Fruit fly (Drosophila melanogaster) whole organism, pupa: ENCODE results near the gene Eig71Eb.

ENCODE experiments used
- CG10348 ChIP-seq: fragments of 200-800 bp; sonication (Bioruptor generic); IDR thresholded peaks from 2 replicates; pipeline ENCODE4 v1.3.6; 2022; ENCODE audit warnings: missing biosample characterization, missing genetic modification characterization
- CG12605 ChIP-seq: fragments of 200-800 bp; sonication (Bioruptor generic); IDR thresholded peaks from 2 replicates; pipeline ENCODE4 v1.3.6; 2022; ENCODE audit warnings: missing biosample characterization, missing genetic modification characterization
- CG13204 ChIP-seq: fragments of 200-800 bp; sonication (Bioruptor generic); optimal IDR thresholded peaks from 2 replicates; lab custom pipeline; 2018; ENCODE audit warnings: missing biosample characterization, mild to moderate bottlenecking, missing genetic modification characterization, moderate library complexity
- CG14655 ChIP-seq: fragments of 200-800 bp; sonication (Bioruptor generic); optimal IDR thresholded peaks from 3 replicates; lab custom pipeline; 2017; ENCODE audit warnings: mild to moderate bottlenecking, missing biosample characterization, missing genetic modification reagents, missing genetic modification characterization
- CG15710 ChIP-seq: fragments of 200-800 bp; sonication (Bioruptor generic); optimal IDR thresholded peaks from 2 replicates; lab custom pipeline; 2018; ENCODE audit warnings: missing biosample characterization, mild to moderate bottlenecking, missing genetic modification characterization, moderate library complexity
- CG17806 ChIP-seq: fragments of 200-800 bp; sonication (Bioruptor generic); optimal IDR thresholded peaks from 2 replicates; lab custom pipeline; 2018; ENCODE audit warnings: missing biosample characterization, mild to moderate bottlenecking, missing genetic modification characterization, moderate library complexity
- CG32121 ChIP-seq: fragments of 200-800 bp; sonication (Bioruptor generic); IDR thresholded peaks from 2 replicates; pipeline ENCODE4 v1.3.6; 2022; ENCODE audit warnings: missing biosample characterization, missing genetic modification characterization
- CG34367 ChIP-seq: fragments of 200-800 bp; sonication (Bioruptor generic); optimal IDR thresholded peaks from 2 replicates; lab custom pipeline; 2018; ENCODE audit warnings: missing biosample characterization, mild to moderate bottlenecking, missing genetic modification characterization
- CG4496 ChIP-seq: fragments of 200-800 bp; sonication (Bioruptor generic); IDR thresholded peaks from 3 replicates; pipeline ENCODE4 v1.3.6; 2022; ENCODE audit warnings: missing biosample characterization, missing genetic modification characterization
- CG8159 ChIP-seq: fragments of 200-800 bp; sonication (Bioruptor generic); optimal IDR thresholded peaks from 3 replicates; lab custom pipeline; 2018; ENCODE audit warnings: missing biosample characterization, mild to moderate bottlenecking, missing genetic modification characterization, moderate library complexity
- CG8301 ChIP-seq: fragments of 200-800 bp; sonication (Bioruptor generic); optimal IDR thresholded peaks from 2 replicates; lab custom pipeline; 2018; ENCODE audit warnings: missing biosample characterization, mild to moderate bottlenecking, missing genetic modification characterization
- CG9948 ChIP-seq: fragments of 200-800 bp; sonication (Bioruptor generic); optimal IDR thresholded peaks from 2 replicates; lab custom pipeline; 2018; ENCODE audit warnings: missing biosample characterization, mild to moderate bottlenecking, missing genetic modification characterization, moderate library complexity
- D1 ChIP-seq: fragments of 200-800 bp; sonication (Bioruptor generic); optimal IDR thresholded peaks from 2 replicates; lab custom pipeline; 2018; ENCODE audit warnings: missing biosample characterization, mild to moderate bottlenecking, missing genetic modification characterization, moderate library complexity
- EcR ChIP-seq: fragments of 200-800 bp; sonication (Bioruptor generic); optimal IDR thresholded peaks from 3 replicates; lab custom pipeline; 2019; ENCODE audit warnings: missing biosample characterization, missing genetic modification characterization, mild to moderate bottlenecking, moderate library complexity, missing genetic modification reagents
- Ets98B ChIP-seq: fragments of 200-800 bp; sonication (Bioruptor generic); IDR thresholded peaks from 2 replicates; pipeline ENCODE4 v1.3.6; 2022; ENCODE audit warnings: missing biosample characterization, missing genetic modification characterization
- Pif1A ChIP-seq: fragments of 200-800 bp; sonication (Bioruptor generic); optimal IDR thresholded peaks from 3 replicates; lab custom pipeline; 2016; ENCODE audit warnings: missing biosample characterization, missing genetic modification characterization
- Pif1B ChIP-seq: fragments of 200-800 bp; sonication (Bioruptor generic); optimal IDR thresholded peaks from 3 replicates; lab custom pipeline; 2016; ENCODE audit warnings: missing biosample characterization, missing genetic modification characterization
- Snoo ChIP-seq: fragments of 200-800 bp; sonication (Bioruptor generic); optimal IDR thresholded peaks from 3 replicates; lab custom pipeline; 2017; ENCODE audit warnings: missing biosample characterization, mild to moderate bottlenecking, missing genetic modification characterization, inconsistent platforms
- fd96Ca ChIP-seq: fragments of 200-800 bp; sonication (Bioruptor generic); IDR thresholded peaks from 3 replicates; pipeline ENCODE4 v1.3.6; 2022; ENCODE audit warnings: missing biosample characterization, missing genetic modification characterization
- gl ChIP-seq: fragments of 200-800 bp; sonication (Bioruptor generic); optimal IDR thresholded peaks from 2 replicates; lab custom pipeline; 2018; ENCODE audit warnings: missing biosample characterization, mild to moderate bottlenecking, missing genetic modification characterization
- rn ChIP-seq: fragments of 200-800 bp; sonication (Bioruptor generic); IDR thresholded peaks from 2 replicates; pipeline ENCODE4 v1.3.6; 2022; ENCODE audit warnings: missing biosample characterization, missing genetic modification characterization

Eig71Eb gene

DNA sequence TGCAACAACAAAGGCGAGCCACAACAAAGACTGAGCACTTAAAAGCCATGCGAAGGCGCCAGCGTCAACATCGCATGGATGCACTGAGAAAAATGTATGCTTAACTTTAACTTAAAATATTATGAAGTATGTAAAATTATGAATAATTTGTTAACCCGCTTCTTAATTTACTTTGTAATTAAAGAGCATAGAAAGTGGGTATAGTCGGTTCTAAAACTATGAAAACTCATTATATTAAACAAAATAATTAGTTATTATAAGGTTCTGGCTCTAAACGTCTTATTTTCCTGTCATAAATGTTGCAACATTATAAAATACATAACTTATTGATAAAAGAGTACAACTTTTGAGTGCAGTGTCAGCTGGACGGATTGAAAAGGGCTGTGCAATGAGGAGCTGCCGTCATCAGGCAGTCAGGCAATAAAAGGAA is 8.1 kb upstream of the Eig71Eb start:
- TF ChIP-seq CG4496 (GFP tag; lab: Robert Waterston, UW) = 0 out of 3 replicates have a peak, but pooled peaks have one; percentile 21
- TF ChIP-seq gl (tag; lab: Kevin White, UChicago) = no peak
- peak; percentile 28 for TF ChIP-seq Snoo (tag; lab: Kevin White, UChicago)
- TF ChIP-seq CG13204 = no peak
- TF ChIP-seq CG10348 = no peak
- peak; percentile 11 for TF ChIP-seq Pif1A
- peak; percentile 45 for TF ChIP-seq CG8301
- no peak for TF ChIP-seq Pif1B
- TF ChIP-seq Ets98B (GFP tag; lab: Robert Waterston, UW) = no peak
- TF ChIP-seq CG17806 (tag; lab: Kevin White, UChicago) = peak; percentile 32
- TF ChIP-seq CG15710 (tag; lab: Kevin White, UChicago) = peak; percentile 54
- peak; percentile 51 for TF ChIP-seq CG14655
- TF ChIP-seq EcR (GFP tag; lab: Kevin White, UChicago) = no peak
- no peak for TF ChIP-seq fd96Ca (GFP tag; lab: Robert Waterston, UW)
- 0 out of 2 replicates have a peak, but pooled peaks have one; percentile 7 for TF ChIP-seq CG12605 (GFP tag; lab: Robert Waterston, UW)
- TF ChIP-seq D1 (tag; lab: Kevin White, UChicago) = no peak
- peak; percentile 81 for TF ChIP-seq CG8159 (tag; lab: Kevin White, UChicago)
- no peak for TF ChIP-seq CG32121 (GFP tag; lab: Robert Waterston, UW)
- no peak for TF ChIP-seq rn
- peak; percentile 47 for TF ChIP-seq CG9948 (tag; lab: Kevin White, UChicago)
- no peak for TF ChIP-seq CG34367

DNA sequence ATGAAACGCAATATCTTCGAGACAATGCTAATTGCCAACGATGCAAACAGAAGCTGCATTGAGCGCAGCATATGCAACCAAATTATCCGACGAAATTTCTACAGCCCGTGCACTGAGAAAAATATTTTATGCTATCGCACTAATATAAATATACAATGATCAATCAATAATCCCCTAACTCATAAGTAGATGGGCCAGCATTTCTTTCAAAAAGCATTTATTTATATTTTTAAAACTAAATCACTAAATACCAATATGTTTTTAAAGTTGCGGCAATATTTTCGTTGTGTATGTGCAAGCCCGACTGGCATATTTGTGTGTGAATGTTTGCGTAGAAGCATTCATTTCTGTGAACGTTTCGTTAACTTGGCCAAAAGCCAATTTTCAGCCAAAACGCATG is 3.6 kb upstream of the Eig71Eb start:
- TF ChIP-seq CG14655 (no peak), D1 (tag; lab: Kevin White, UChicago) (no peak), Pif1A (no peak)

DNA sequence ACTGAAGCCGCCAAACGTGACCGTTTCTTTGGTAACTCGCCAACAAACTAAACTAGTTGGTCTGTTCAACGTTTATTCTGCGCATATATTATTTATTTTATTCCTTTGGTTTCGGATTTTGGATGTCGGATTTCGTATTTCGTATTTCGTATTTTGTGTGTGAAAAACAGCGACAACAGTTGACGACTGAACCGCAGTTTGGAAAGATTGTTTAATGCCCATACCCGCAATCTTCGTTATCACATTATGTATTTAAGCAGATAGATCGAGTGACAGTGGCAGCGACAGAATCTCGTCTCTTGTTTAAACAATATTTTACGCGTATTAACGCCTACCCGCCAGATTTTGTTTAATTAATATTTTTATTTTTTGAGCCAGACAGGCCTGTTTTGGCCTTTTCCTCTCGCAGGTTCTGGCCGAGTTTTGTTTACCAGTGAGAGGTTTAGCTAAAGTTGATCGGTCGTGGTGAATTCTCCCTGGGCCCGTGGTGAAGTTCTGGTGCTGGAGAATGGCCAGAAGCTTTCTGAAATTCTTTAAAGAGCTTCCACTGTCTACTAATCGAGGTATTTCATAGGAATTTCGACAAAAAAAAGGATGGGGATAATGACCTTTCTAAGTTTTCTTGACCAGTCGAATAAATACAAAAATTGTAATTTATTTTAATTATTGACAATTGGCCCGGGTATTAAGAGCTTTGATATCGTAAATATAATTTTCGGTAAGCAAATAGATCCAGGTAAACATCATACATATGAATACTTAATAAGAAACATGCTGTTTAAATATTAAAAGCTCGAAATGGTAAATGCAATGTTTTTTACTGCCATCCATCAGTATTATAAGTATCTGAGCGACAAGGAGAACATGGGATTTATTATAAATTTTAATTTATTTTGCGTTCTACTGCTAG is 1.8 kb upstream of the Eig71Eb start, which contains the start of the genes comm3 and CG43083:
Gene comm3, minus strand, starts transcription at position 51 of the 910 bp plus-strand sequence.
Gene CG43083, plus strand, starts transcription at position 860 of the 910 bp plus-strand sequence.
- TF ChIP-seq Ets98B (GFP tag; lab: Robert Waterston, UW) (no peak), Snoo (tag; lab: Kevin White, UChicago) (no peak), rn (no peak), CG10348 (no peak), CG8301 (no peak), CG13204 (no peak), CG14655 (no peak), EcR (GFP tag; lab: Kevin White, UChicago) (no peak), D1 (tag; lab: Kevin White, UChicago) (no peak), CG32121 (GFP tag; lab: Robert Waterston, UW) (no peak), Pif1B (no peak), Pif1A (no peak), CG9948 (tag; lab: Kevin White, UChicago) (no peak), CG17806 (tag; lab: Kevin White, UChicago) (no peak), CG4496 (GFP tag; lab: Robert Waterston, UW) (no peak), CG12605 (GFP tag; lab: Robert Waterston, UW) (no peak), gl (tag; lab: Kevin White, UChicago) (no peak), fd96Ca (GFP tag; lab: Robert Waterston, UW) (no peak), CG15710 (tag; lab: Kevin White, UChicago) (no peak), CG8159 (tag; lab: Kevin White, UChicago) (no peak)

DNA sequence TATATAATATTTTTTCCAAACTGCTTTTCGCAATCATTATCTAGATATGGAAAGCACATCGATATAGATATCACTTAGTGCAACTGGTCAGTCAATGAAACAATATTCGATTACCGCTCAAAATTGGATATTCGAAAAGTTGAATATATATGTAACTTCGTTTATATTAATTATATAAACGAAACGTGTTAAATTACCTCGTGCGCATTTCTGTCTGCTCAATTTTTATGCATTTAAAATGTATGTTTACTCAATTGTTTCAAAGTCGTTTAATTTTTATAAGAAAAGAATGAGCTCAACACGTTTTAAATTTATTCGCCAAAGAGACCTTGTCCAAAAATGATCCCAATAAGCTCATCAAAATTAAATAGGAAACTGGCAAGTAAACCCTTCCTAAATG is 816 bp downstream of the Eig71Eb start, which contains the start of gene CG43084:
Gene CG43084, plus strand, starts transcription at position 301 of the 400 bp plus-strand sequence.
- no peak for TF ChIP-seq Snoo (tag; lab: Kevin White, UChicago)
- TF ChIP-seq CG9948 (tag; lab: Kevin White, UChicago) = no peak
- TF ChIP-seq CG12605 (GFP tag; lab: Robert Waterston, UW) = no peak
- no peak for TF ChIP-seq Pif1B
- TF ChIP-seq CG34367 = no peak
- TF ChIP-seq D1 (tag; lab: Kevin White, UChicago) = no peak
- no peak for TF ChIP-seq CG14655
- TF ChIP-seq Pif1A = no peak
- TF ChIP-seq CG8301 = no peak
- no peak for TF ChIP-seq CG32121 (GFP tag; lab: Robert Waterston, UW)
- TF ChIP-seq, all 21 proteins: peak for 0

DNA sequence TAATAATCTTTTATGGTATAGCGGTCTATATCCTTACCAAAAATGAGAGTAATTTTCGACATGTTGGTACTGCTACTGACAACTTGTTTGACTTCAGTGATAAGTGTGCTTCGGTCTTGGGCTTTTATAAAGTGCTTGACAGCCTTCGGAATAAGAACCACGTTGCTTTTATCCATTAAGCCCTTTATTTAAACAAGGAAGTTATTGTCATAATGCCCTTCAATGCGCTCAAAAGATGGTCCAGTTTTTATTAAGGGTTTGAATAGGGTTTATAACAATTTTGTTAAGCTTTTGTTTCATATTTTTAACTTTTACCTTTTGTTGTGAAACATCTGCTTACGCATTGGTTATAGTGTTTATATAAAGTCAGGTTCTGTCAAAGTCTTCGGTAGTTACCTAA is 2.4 kb downstream of the Eig71Eb start, which contains the start of the genes Eig71Ec and Eig71Ed:
Gene Eig71Ec, minus strand, starts transcription at position 101 of the 400 bp plus-strand sequence.
Gene Eig71Ed, plus strand, starts transcription at position 384 of the 400 bp plus-strand sequence.
- TF ChIP-seq D1 (tag; lab: Kevin White, UChicago) (no peak), CG14655 (no peak)

DNA sequence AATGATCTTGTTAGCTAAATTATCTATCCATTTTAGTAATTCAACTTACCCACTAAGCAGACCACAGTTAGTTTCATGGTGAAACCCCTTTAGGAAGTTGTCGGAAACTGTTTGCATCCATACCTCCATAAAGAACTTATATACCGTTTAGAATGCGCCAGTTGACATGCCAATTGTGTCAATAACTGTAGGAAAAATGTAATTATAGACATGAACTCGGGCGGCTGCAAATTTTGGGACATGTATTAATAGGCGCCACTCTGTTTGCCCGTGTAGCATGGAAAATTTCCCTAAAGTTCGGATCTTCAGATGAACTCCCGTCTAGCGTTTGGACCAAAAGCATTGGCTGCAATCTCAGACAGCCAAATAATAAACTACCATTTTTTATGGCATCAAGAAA is 6.2 kb downstream of the Eig71Eb start, which contains the start of gene Eig71Ee:
Gene Eig71Ee, minus strand, starts transcription at position 101 of the 400 bp plus-strand sequence.
- TF ChIP-seq CG8159 (tag; lab: Kevin White, UChicago) = no peak
- TF ChIP-seq, all 21 proteins: peak for 0
